Fruit fly (Drosophila melanogaster) whole organism, adult: ENCODE data around the gene Mtl.

ENCODE experiments used
- CG11617 ChIP-seq: fragments of 200-800 bp; sonication (Bioruptor generic); optimal IDR thresholded peaks from 2 replicates; lab custom pipeline; 2017; ENCODE audit warnings: mild to moderate bottlenecking, missing biosample characterization, missing genetic modification reagents, missing genetic modification characterization
- CG14711 ChIP-seq: fragments of 200-800 bp; sonication (Bioruptor generic); optimal IDR thresholded peaks from 2 replicates; lab custom pipeline; 2018; ENCODE audit warnings: missing biosample characterization, mild to moderate bottlenecking, missing genetic modification characterization, moderate library complexity
- CG1620 ChIP-seq: fragments of 200-800 bp; sonication (Bioruptor generic); optimal IDR thresholded peaks from 2 replicates; lab custom pipeline; 2016; ENCODE audit warnings: missing biosample characterization, missing genetic modification characterization
- CG33017 ChIP-seq: fragments of 200-800 bp; sonication (Bioruptor generic); optimal IDR thresholded peaks from 2 replicates; lab custom pipeline; 2018; ENCODE audit warnings: missing biosample characterization, mild to moderate bottlenecking, missing genetic modification characterization, moderate library complexity
- CG5204 ChIP-seq: fragments of 200-800 bp; sonication (Bioruptor generic); optimal IDR thresholded peaks from 2 replicates; lab custom pipeline; 2016; ENCODE audit warnings: missing biosample characterization, missing genetic modification characterization
- CG7045 ChIP-seq: fragments of 200-800 bp; sonication (Bioruptor generic); optimal IDR thresholded peaks from 2 replicates; lab custom pipeline; 2017; ENCODE audit warnings: missing biosample characterization, mild to moderate bottlenecking, missing genetic modification characterization
- Clk ChIP-seq: fragments of 200-800 bp; sonication (Bioruptor generic); optimal IDR thresholded peaks from 2 replicates; lab custom pipeline; 2017; ENCODE audit warnings: missing biosample characterization, missing genetic modification characterization
- Crg-1 ChIP-seq: fragments of 200-800 bp; sonication (Bioruptor generic); optimal IDR thresholded peaks from 2 replicates; lab custom pipeline; 2016; ENCODE audit warnings: missing biosample characterization, missing genetic modification characterization
- Hr96 ChIP-seq: fragments of 200-800 bp; sonication (Bioruptor generic); optimal IDR thresholded peaks from 2 replicates; lab custom pipeline; 2016; ENCODE audit warnings: missing biosample characterization, missing genetic modification characterization
- Mnt ChIP-seq: fragments of 200-800 bp; sonication (Bioruptor generic); optimal IDR thresholded peaks from 2 replicates; lab custom pipeline; 2016; ENCODE audit warnings: missing biosample characterization, mild to moderate bottlenecking, missing genetic modification characterization
- cic ChIP-seq: fragments of 200-800 bp; sonication (Bioruptor generic); optimal IDR thresholded peaks from 2 replicates; lab custom pipeline; 2017; ENCODE audit warnings: missing biosample characterization, mild to moderate bottlenecking, missing genetic modification characterization, moderate library complexity
- kay ChIP-seq: fragments of 200-800 bp; sonication (Bioruptor generic); peaks from one replicate; lab custom pipeline; 2016; ENCODE audit warnings: missing biosample characterization, missing genetic modification characterization, borderline replicate concordance
- ovo ChIP-seq: fragments of 200-800 bp; sonication (Bioruptor generic); optimal IDR thresholded peaks from 2 replicates; lab custom pipeline; 2016; ENCODE audit warnings: missing biosample characterization, missing genetic modification characterization
- pad ChIP-seq: fragments of 200-800 bp; sonication (Bioruptor generic); optimal IDR thresholded peaks from 3 replicates; lab custom pipeline; 2017; ENCODE audit warnings: missing biosample characterization, missing genetic modification characterization, mild to moderate bottlenecking, moderate library complexity, missing genetic modification reagents
- tj ChIP-seq: fragments of 200-800 bp; sonication (Bioruptor generic); optimal IDR thresholded peaks from 3 replicates; lab custom pipeline; 2017; ENCODE audit warnings: missing biosample characterization, mild to moderate bottlenecking, missing genetic modification characterization, moderate library complexity

The Mtl gene

dm6 chr3R:27688034-27688433, 51.8 kb downstream of the Mtl start, which contains the start of gene CG31055:
TSS of gene CG31055 (minus strand) at chr3R:27688134.
- no peak for TF ChIP-seq CG1620 (GFP tag; lab: Kevin White, UChicago)
- TF ChIP-seq CG7045 (GFP tag; lab: Kevin White, UChicago), result no peak
- no peak for TF ChIP-seq CG14711 (tag; lab: Kevin White, UChicago)
- no peak for TF ChIP-seq Hr96 (GFP tag; lab: Kevin White, UChicago)
- TF ChIP-seq ovo (GFP tag; lab: Kevin White, UChicago), result no peak
- no peak for TF ChIP-seq pad (GFP tag; lab: Kevin White, UChicago)
- no peak for TF ChIP-seq Crg-1
- no peak for TF ChIP-seq kay (GFP tag; lab: Kevin White, UChicago)
- TF ChIP-seq CG33017 (tag; lab: Kevin White, UChicago), result no peak
- no peak for TF ChIP-seq cic
- TF ChIP-seq CG5204 (GFP tag; lab: Kevin White, UChicago), result no peak
- no peak for TF ChIP-seq tj (GFP tag; lab: Kevin White, UChicago)
- TF ChIP-seq Mnt (GFP tag; lab: Kevin White, UChicago), result no peak
- no peak for TF ChIP-seq CG11617
- TF ChIP-seq Clk (GFP tag; lab: Kevin White, UChicago), result no peak
